Fruit fly (Drosophila melanogaster) whole organism, wandering third instar larva: ENCODE data around the gene CG11634.

ENCODE experiments used
- Abd-B ChIP-seq: fragments of >200 bp; optimal IDR thresholded peaks from 2 replicates; lab custom pipeline; 2017; ENCODE audit warnings: missing biosample characterization, missing genetic modification characterization
- Dif ChIP-seq: fragments of 200-275, 200-300 bp; sonication (Bioruptor generic); optimal IDR thresholded peaks from 2 replicates; lab custom pipeline; 2018; ENCODE audit warnings: missing biosample characterization, missing genetic modification characterization; ENCODE audit not compliant: partially characterized antibody
- Hr78 ChIP-seq: fragments of >200 bp; optimal IDR thresholded peaks from 2 replicates; lab custom pipeline; 2017; ENCODE audit warnings: missing biosample characterization, missing genetic modification characterization
- N ChIP-seq: fragments of >200 bp; optimal IDR thresholded peaks from 2 replicates; lab custom pipeline; 2018; ENCODE audit warnings: missing biosample characterization, missing external identifiers, missing genetic modification characterization
- sage ChIP-seq: fragments of 200-800 bp; sonication (Bioruptor generic); optimal IDR thresholded peaks from 2 replicates; lab custom pipeline; 2016; ENCODE audit warnings: missing biosample characterization, mild to moderate bottlenecking, missing genetic modification characterization
- woc ChIP-seq: sonication (Bioruptor generic); optimal IDR thresholded peaks from 2 replicates; lab custom pipeline; 2016; ENCODE audit warnings: missing biosample characterization, mild to moderate bottlenecking, missing genetic modification characterization

- TF ChIP-seq Hr78 (GFP tag; lab: Kevin White, UChicago) (no peak), sage (GFP tag; lab: Kevin White, UChicago) (no peak), Abd-B (no peak), N (no peak), woc (GFP tag; lab: Kevin White, UChicago) (no peak), Dif (GFP tag; lab: Kevin White, UChicago) (no peak)
Measured at dm6 chr2L:21905989-21906388, 10.1 kb upstream of the CG11634 start, which contains the start of gene CG1428.
